Worm (Caenorhabditis elegans) whole organism, late embryonic: Measurements from ENCODE around the gene sra-8.

Source experiments
- Y22D7AL.16 ChIP-seq: sonication (generic microtip); optimal IDR thresholded peaks from 2 replicates; lab custom pipeline; 2016; ENCODE audit warnings: missing genetic modification characterization, missing compliant biosample characterization
- ama-1 ChIP-seq: fragments of 150-350 bp; optimal IDR thresholded peaks from 2 replicates; lab custom pipeline; 2014
- ceh-6 ChIP-seq: fragments of 200-800 bp; sonication (Bioruptor generic); optimal IDR thresholded peaks from 2 replicates; lab custom pipeline; 2018; ENCODE audit warnings: mild to moderate bottlenecking, missing genetic modification characterization, missing compliant biosample characterization
- dmd-4 ChIP-seq: sonication (generic microtip); optimal IDR thresholded peaks from 2 replicates; lab custom pipeline; 2016; ENCODE audit warnings: borderline replicate concordance, missing genetic modification characterization, missing compliant biosample characterization
- elt-2 ChIP-seq: sonication (generic microtip); optimal IDR thresholded peaks from 2 replicates; lab custom pipeline; 2016; ENCODE audit warnings: missing genetic modification reagents, missing genetic modification characterization, missing compliant biosample characterization
- ets-4 ChIP-seq: sonication (generic microtip); optimal IDR thresholded peaks from 2 replicates; lab custom pipeline; 2016; ENCODE audit warnings: missing genetic modification characterization, missing compliant biosample characterization
- fax-1 ChIP-seq: sonication (generic microtip); optimal IDR thresholded peaks from 2 replicates; lab custom pipeline; 2016; ENCODE audit warnings: missing genotype, missing genetic modification characterization, missing compliant biosample characterization
- fkh-10 ChIP-seq: fragments of 150-350 bp; optimal IDR thresholded peaks from 2 replicates; lab custom pipeline; 2014; ENCODE audit warnings: missing biosample characterization, missing genetic modification reagents, missing genetic modification characterization
- npax-4 ChIP-seq: sonication (generic microtip); optimal IDR thresholded peaks from 2 replicates; lab custom pipeline; 2016; ENCODE audit warnings: missing genetic modification characterization, missing compliant biosample characterization
- rnt-1 ChIP-seq: sonication (generic microtip); optimal IDR thresholded peaks from 2 replicates; lab custom pipeline; 2016; ENCODE audit warnings: missing genetic modification characterization, missing compliant biosample characterization
- sox-2 ChIP-seq: fragments of 200-800 bp; sonication (Bioruptor generic); IDR thresholded peaks from 2 replicates; pipeline ENCODE4 v1.3.6; 2022; ENCODE audit warnings: missing genetic modification reagents, missing genetic modification characterization, missing compliant biosample characterization
- sox-4 ChIP-seq: sonication (generic microtip); optimal IDR thresholded peaks from 2 replicates; lab custom pipeline; 2017; ENCODE audit warnings: mild to moderate bottlenecking, missing genetic modification characterization, inconsistent platforms, missing compliant biosample characterization
- unc-55 ChIP-seq: sonication (generic microtip); optimal IDR thresholded peaks from 2 replicates; lab custom pipeline; 2017; ENCODE audit warnings: missing biosample characterization, missing genetic modification reagents, missing genetic modification characterization

DNA sequence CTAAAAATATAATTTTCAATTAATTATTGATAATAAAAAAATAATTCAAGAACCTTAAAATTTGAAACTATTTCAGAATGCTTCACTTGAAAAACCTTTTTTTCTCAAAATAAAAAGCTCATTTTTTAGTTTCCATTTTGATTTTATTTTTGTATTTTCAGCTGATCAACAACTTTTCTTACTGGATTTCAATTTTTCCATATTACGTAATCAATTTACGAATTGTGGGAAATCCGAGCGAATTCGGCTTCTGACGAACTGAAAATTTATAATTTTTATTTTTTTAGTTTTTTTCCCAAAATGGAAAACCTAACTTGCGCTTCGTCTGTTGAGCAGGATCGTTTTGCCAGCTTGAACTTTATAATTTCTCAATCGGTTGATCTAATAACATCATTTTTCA, at the start of gene sra-8:
- TF ChIP-seq sox-2 (GFP tag; lab: Robert Waterston, UW) (no peak), dmd-4 (tag; lab: Kevin White, UChicago) (no peak), ceh-6 (GFP tag; lab: Kevin White, UChicago) (no peak), rnt-1 (no peak), sox-4 (no peak), npax-4 (tag; lab: Kevin White, UChicago) (no peak), fax-1 (tag; lab: Kevin White, UChicago) (no peak), ama-1 (lab: Kevin White, UChicago) (no peak), Y22D7AL.16 (tag; lab: Kevin White, UChicago) (no peak), elt-2 (tag; lab: Kevin White, UChicago) (no peak), fkh-10 (GFP tag; lab: Kevin White, UChicago) (no peak), ets-4 (tag; lab: Kevin White, UChicago) (no peak), unc-55 (GFP tag; lab: Kevin White, UChicago) (no peak)
